Fruit fly (Drosophila melanogaster) whole organism, embryonic: ENCODE data around the gene Duox.

Experiments used
- ATbp ChIP-seq: fragments of 200-800 bp; sonication (Bioruptor generic); optimal IDR thresholded peaks from 2 replicates; lab custom pipeline; 2017; ENCODE audit warnings: missing biosample characterization, mild to moderate bottlenecking, missing genetic modification characterization, missing genetic modification reagents
- Antp ChIP-seq: fragments of 200-800 bp; sonication (Bioruptor generic); optimal IDR thresholded peaks from 3 replicates; lab custom pipeline; 2016; ENCODE audit warnings: missing biosample characterization, missing genetic modification characterization
- Blimp-1 ChIP-seq: fragments of 200-800 bp; sonication (Bioruptor generic); optimal IDR thresholded peaks from 3 replicates; lab custom pipeline; 2018; ENCODE audit warnings: missing biosample characterization, missing genetic modification characterization, mild to moderate bottlenecking, moderate library complexity, missing genetic modification reagents
- BtbVII ChIP-seq: fragments of 200-800 bp; sonication (Bioruptor generic); optimal IDR thresholded peaks from 3 replicates; lab custom pipeline; 2017; ENCODE audit warnings: missing biosample characterization, mild to moderate bottlenecking, missing genetic modification characterization
- CG10366 ChIP-seq: fragments of 200-800 bp; sonication (Bioruptor generic); IDR thresholded peaks from 2 replicates; pipeline ENCODE4 v1.3.6; 2022; ENCODE audit warnings: missing biosample characterization, missing genetic modification characterization
- CG11456 ChIP-seq: fragments of 200-800 bp; sonication (Bioruptor generic); IDR thresholded peaks from 3 replicates; pipeline ENCODE4 v1.3.6; 2022; ENCODE audit warnings: missing biosample characterization, missing genetic modification characterization
- CG12391 ChIP-seq: fragments of 200-800 bp; sonication (Bioruptor generic); optimal IDR thresholded peaks from 3 replicates; lab custom pipeline; 2018; ENCODE audit warnings: missing biosample characterization, mild to moderate bottlenecking, missing genetic modification characterization, moderate library complexity
- CG14965 ChIP-seq: fragments of 200-800 bp; sonication (Bioruptor generic); optimal IDR thresholded peaks from 2 replicates; lab custom pipeline; 2016; ENCODE audit warnings: missing biosample characterization, missing genetic modification characterization, borderline replicate concordance
- CG15514 ChIP-seq: fragments of 200-800 bp; sonication (Bioruptor generic); optimal IDR thresholded peaks from 3 replicates; lab custom pipeline; 2017; ENCODE audit warnings: missing biosample characterization, missing genetic modification characterization, mild to moderate bottlenecking, moderate library complexity, missing genetic modification reagents
- CG17359 ChIP-seq: fragments of 200-800 bp; sonication (Bioruptor generic); optimal IDR thresholded peaks from 3 replicates; lab custom pipeline; 2018; ENCODE audit warnings: missing biosample characterization, mild to moderate bottlenecking, missing genetic modification characterization, moderate library complexity
- CG30020 ChIP-seq: fragments of 200-800 bp; optimal IDR thresholded peaks from 2 replicates; lab custom pipeline; 2019; ENCODE audit warnings: missing biosample characterization, mild to moderate bottlenecking, missing genetic modification characterization, moderate library complexity
- CG31441 ChIP-seq: fragments of 200-800 bp; sonication (Bioruptor generic); IDR thresholded peaks from 2 replicates; pipeline ENCODE4 v1.3.6; 2022; ENCODE audit warnings: missing biosample characterization, missing genetic modification characterization
- CG32532 ChIP-seq: fragments of 200-800 bp; sonication (Bioruptor generic); IDR thresholded peaks from 2 replicates; pipeline ENCODE4 v1.3.6; 2022; ENCODE audit warnings: missing biosample characterization, missing genetic modification characterization
- CG33213 ChIP-seq: fragments of 200-800 bp; sonication (Bioruptor generic); optimal IDR thresholded peaks from 3 replicates; lab custom pipeline; 2016; ENCODE audit warnings: missing biosample characterization, missing genetic modification characterization
- CG4328 ChIP-seq: fragments of 200-800 bp; sonication (Bioruptor generic); optimal IDR thresholded peaks from 3 replicates; lab custom pipeline; 2017; ENCODE audit warnings: missing biosample characterization, missing genetic modification reagents, missing genetic modification characterization
- CG7839 ChIP-seq: fragments of 200-800 bp; sonication (Bioruptor generic); optimal IDR thresholded peaks from 3 replicates; lab custom pipeline; 2018; ENCODE audit warnings: missing biosample characterization, mild to moderate bottlenecking, missing genetic modification characterization, moderate library complexity
- CG8765 ChIP-seq: fragments of 200-800 bp; sonication (Bioruptor generic); IDR thresholded peaks from 2 replicates; pipeline ENCODE4 v1.3.6; 2022; ENCODE audit warnings: missing biosample characterization, missing genetic modification characterization
- Camta ChIP-seq: fragments of 200-800 bp; sonication (Bioruptor generic); optimal IDR thresholded peaks from 2 replicates; lab custom pipeline; 2016; ENCODE audit warnings: missing biosample characterization, missing genetic modification characterization
- Deaf1 ChIP-seq: fragments of 200-800 bp; optimal IDR thresholded peaks from 3 replicates; lab custom pipeline; 2019; ENCODE audit warnings: missing biosample characterization, mild to moderate bottlenecking, missing genetic modification characterization, moderate library complexity
- E2f1 ChIP-seq: fragments of 200-800 bp; sonication (Bioruptor generic); IDR thresholded peaks from 2 replicates; pipeline ENCODE4 v1.3.6; 2022; ENCODE audit warnings: missing biosample characterization, missing genetic modification characterization
- H2.0 ChIP-seq: fragments of 200-800 bp; sonication (Bioruptor generic); IDR thresholded peaks from 2 replicates; pipeline ENCODE4 v1.3.6; 2022; ENCODE audit warnings: missing biosample characterization, missing genetic modification characterization
- HLH3B ChIP-seq: fragments of 200-800 bp; sonication (Bioruptor generic); IDR thresholded peaks from 2 replicates; pipeline ENCODE4 v1.3.6; 2022; ENCODE audit warnings: missing biosample characterization, missing genetic modification characterization
- HLH54F ChIP-seq: fragments of 200-800 bp; sonication (Bioruptor generic); optimal IDR thresholded peaks from 3 replicates; lab custom pipeline; 2016; ENCODE audit warnings: missing biosample characterization, missing genetic modification characterization
- Lhr ChIP-seq: fragments of 200-800 bp; sonication (Bioruptor generic); optimal IDR thresholded peaks from 3 replicates; lab custom pipeline; 2017; ENCODE audit warnings: mild to moderate bottlenecking, missing biosample characterization, missing genetic modification reagents, missing genetic modification characterization
- MTF-1 ChIP-seq: fragments of 200-800 bp; sonication (Bioruptor generic); optimal IDR thresholded peaks from 2 replicates; lab custom pipeline; 2018; ENCODE audit warnings: missing biosample characterization, mild to moderate bottlenecking, missing genetic modification characterization, borderline replicate concordance
- Nf-YC ChIP-seq: fragments of 200-800 bp; optimal IDR thresholded peaks from 3 replicates; lab custom pipeline; 2019; ENCODE audit warnings: missing biosample characterization, mild to moderate bottlenecking, missing genetic modification characterization, moderate library complexity
- Opbp ChIP-seq: fragments of 200-800 bp; sonication (Bioruptor generic); IDR thresholded peaks from 3 replicates; pipeline ENCODE4 v1.3.6; 2022; ENCODE audit warnings: missing biosample characterization, missing genetic modification characterization; ENCODE audit not compliant: partially characterized antibody
- Pdp1 ChIP-seq, 2 experiments: fragments of 200-800 bp; sonication (Bioruptor generic); optimal IDR thresholded peaks; 3 replicates each; lab custom pipeline; 2016; ENCODE audit warnings: missing biosample characterization in 2 of 2, missing genetic modification characterization in 2 of 2, mild to moderate bottlenecking in 1 of 2, moderate library complexity in 1 of 2
- Side ChIP-seq: fragments of 200-800 bp; sonication (Bioruptor generic); optimal IDR thresholded peaks from 2 replicates; lab custom pipeline; 2016; ENCODE audit warnings: missing biosample characterization, missing genetic modification characterization
- bbx ChIP-seq: fragments of 200-800 bp; sonication (Bioruptor generic); IDR thresholded peaks from 2 replicates; pipeline ENCODE4 v1.3.6; 2022; ENCODE audit warnings: missing biosample characterization, missing genetic modification characterization; ENCODE audit not compliant: partially characterized antibody
- dmrt99B ChIP-seq: fragments of 200-800 bp; sonication (Bioruptor generic); optimal IDR thresholded peaks from 2 replicates; lab custom pipeline; 2018; ENCODE audit warnings: missing biosample characterization, mild to moderate bottlenecking, missing genetic modification characterization, moderate library complexity
- dpn ChIP-seq, 2 experiments: fragments of 200-800 bp; sonication (Bioruptor generic); optimal IDR thresholded peaks; 3 replicates each; lab custom pipeline; 2016; ENCODE audit warnings: missing biosample characterization in 2 of 2, missing genetic modification characterization in 2 of 2
- ewg ChIP-seq: fragments of 200-800 bp; sonication (Bioruptor generic); optimal IDR thresholded peaks from 3 replicates; lab custom pipeline; 2017; ENCODE audit warnings: mild to moderate bottlenecking, missing biosample characterization, missing genetic modification reagents, missing genetic modification characterization
- fd3F ChIP-seq: fragments of 200-800 bp; sonication (Bioruptor generic); optimal IDR thresholded peaks from 2 replicates; lab custom pipeline; 2018; ENCODE audit warnings: missing biosample characterization, mild to moderate bottlenecking, missing genetic modification characterization, moderate library complexity
- fd64A ChIP-seq: fragments of 200-800 bp; sonication (Bioruptor generic); optimal IDR thresholded peaks from 3 replicates; lab custom pipeline; 2018; ENCODE audit warnings: missing biosample characterization, mild to moderate bottlenecking, missing genetic modification characterization
- ftz-f1 ChIP-seq: fragments of 200-800 bp; sonication (Bioruptor generic); optimal IDR thresholded peaks from 2 replicates; lab custom pipeline; 2016; ENCODE audit warnings: missing biosample characterization, missing genetic modification characterization
- gcm ChIP-seq: fragments of 200-800 bp; sonication (Bioruptor generic); optimal IDR thresholded peaks from 2 replicates; lab custom pipeline; 2019; ENCODE audit warnings: missing biosample characterization, mild to moderate bottlenecking, missing genetic modification characterization, moderate library complexity
- gt ChIP-seq: fragments of 200-800 bp; sonication (Bioruptor generic); IDR thresholded peaks from 2 replicates; pipeline ENCODE4 v1.3.6; 2022; ENCODE audit warnings: missing biosample characterization, missing genetic modification characterization
- nom ChIP-seq: fragments of 200-800 bp; sonication (Bioruptor generic); optimal IDR thresholded peaks from 2 replicates; lab custom pipeline; 2017; ENCODE audit warnings: missing biosample characterization, missing genetic modification characterization, mild to moderate bottlenecking, moderate library complexity, missing genetic modification reagents
- oc ChIP-seq: fragments of 200-800 bp; sonication (Bioruptor generic); optimal IDR thresholded peaks from 2 replicates; lab custom pipeline; 2018; ENCODE audit warnings: missing biosample characterization, mild to moderate bottlenecking, missing genetic modification characterization, moderate library complexity
- org-1 ChIP-seq: fragments of 200-800 bp; sonication (Bioruptor generic); optimal IDR thresholded peaks from 2 replicates; lab custom pipeline; 2017; ENCODE audit warnings: missing biosample characterization, missing genetic modification characterization
- peb ChIP-seq: fragments of 200-800 bp; sonication (Bioruptor generic); IDR thresholded peaks from 2 replicates; pipeline ENCODE4 v1.3.6; 2022; ENCODE audit warnings: missing biosample characterization, missing genetic modification characterization
- repo ChIP-seq: fragments of 200-800 bp; sonication (Bioruptor generic); optimal IDR thresholded peaks from 2 replicates; lab custom pipeline; 2016; ENCODE audit warnings: missing biosample characterization, missing genetic modification characterization
- ro ChIP-seq: fragments of 200-800 bp; sonication (Bioruptor generic); IDR thresholded peaks from 2 replicates; pipeline ENCODE4 v1.3.6; 2022; ENCODE audit warnings: missing biosample characterization, missing genetic modification characterization
- sens-2 ChIP-seq: fragments of 200-800 bp; sonication (Bioruptor generic); IDR thresholded peaks from 2 replicates; pipeline ENCODE4 v1.3.6; 2022; ENCODE audit warnings: missing biosample characterization, missing genetic modification characterization
- sqz ChIP-seq: fragments of 200-800 bp; sonication (Bioruptor generic); optimal IDR thresholded peaks from 3 replicates; lab custom pipeline; 2018; ENCODE audit warnings: missing biosample characterization, mild to moderate bottlenecking, missing genetic modification characterization
- tap ChIP-seq: fragments of 200-800 bp; optimal IDR thresholded peaks from 3 replicates; lab custom pipeline; 2019; ENCODE audit warnings: missing biosample characterization, mild to moderate bottlenecking, missing genetic modification characterization, moderate library complexity
- zen2 ChIP-seq: fragments of 200-800 bp; sonication (Bioruptor generic); IDR thresholded peaks from 3 replicates; pipeline ENCODE4 v1.3.6; 2022; ENCODE audit warnings: missing biosample characterization, missing genetic modification characterization; ENCODE audit not compliant: partially characterized antibody
- zf30C ChIP-seq: fragments of 200-800 bp; sonication (Bioruptor generic); optimal IDR thresholded peaks from 3 replicates; lab custom pipeline; 2018; ENCODE audit warnings: missing biosample characterization, mild to moderate bottlenecking, missing genetic modification characterization

The Duox gene

dm6 chr2L:2872968-2873728 is 43.1 kb upstream of the Duox start (continued):
- TF ChIP-seq gt (GFP tag; lab: Robert Waterston, UW) (no peak), fd3F (GFP tag; lab: Kevin White, UChicago) (no peak), CG11456 (no peak), CG10366 (peak; percentile 33), oc (tag; lab: Kevin White, UChicago) (no peak), HLH3B (GFP tag; lab: Robert Waterston, UW) (0 out of 2 replicates have a peak, but pooled peaks have one; percentile 34), ftz-f1 (GFP tag; lab: Kevin White, UChicago) (no peak), dpn (GFP tag; optimal IDR thresholded peaks at IDR 0.05; lab: Kevin White, UChicago) (peak in 1 of 2 experiments; percentile 31), zf30C (GFP tag; lab: Kevin White, UChicago) (peak; percentile 79), dmrt99B (peak; percentile 33), CG4328 (GFP tag; lab: Kevin White, UChicago) (peak; percentile 21), sqz (GFP tag; lab: Kevin White, UChicago) (no peak), Antp (GFP tag; lab: Kevin White, UChicago) (peak; percentile 4), ro (no peak), Side (GFP tag; lab: Kevin White, UChicago) (peak; percentile 17), ATbp (GFP tag; lab: Kevin White, UChicago) (peak; percentile 7), CG17359 (tag; lab: Kevin White, UChicago) (no peak), repo (GFP tag; lab: Kevin White, UChicago) (no peak), Nf-YC (no peak), CG12391 (tag; lab: Kevin White, UChicago) (no peak), sens-2 (GFP tag; lab: Robert Waterston, UW) (no peak), CG32532 (GFP tag; lab: Robert Waterston, UW) (peak; percentile 49), zen2 (no peak), CG14965 (GFP tag; lab: Kevin White, UChicago) (no peak), bbx (GFP tag; lab: Robert Waterston, UW) (no peak), peb (GFP tag; lab: Robert Waterston, UW) (no peak), MTF-1 (GFP tag; lab: Kevin White, UChicago) (no peak), Camta (GFP tag; lab: Kevin White, UChicago) (no peak), Opbp (GFP tag; lab: Robert Waterston, UW) (no peak), Blimp-1 (GFP tag; lab: Kevin White, UChicago) (no peak), CG33213 (GFP tag; lab: Kevin White, UChicago) (peak; percentile 10), fd64A (GFP tag; lab: Kevin White, UChicago) (no peak), HLH54F (GFP tag; lab: Kevin White, UChicago) (no peak), CG31441 (no peak), CG30020 (tag; lab: Kevin White, UChicago) (no peak), CG15514 (peak; percentile 4), BtbVII (no peak), ewg (GFP tag; lab: Kevin White, UChicago) (no peak), Deaf1 (tag; lab: Kevin White, UChicago) (no peak), CG8765 (GFP tag; lab: Robert Waterston, UW) (no peak), gcm (GFP tag; lab: Kevin White, UChicago) (no peak), CG7839 (tag; lab: Kevin White, UChicago) (peak; percentile 29), nom (no peak), Pdp1 (GFP tag; optimal IDR thresholded peaks at IDR 0.05; lab: Kevin White, UChicago) (no peak), tap (tag; lab: Kevin White, UChicago) (no peak), E2f1 (GFP tag; lab: Robert Waterston, UW) (no peak), H2.0 (no peak), org-1 (GFP tag; lab: Kevin White, UChicago) (no peak), Lhr (GFP tag; lab: Kevin White, UChicago) (no peak)
